Worm (Caenorhabditis elegans) whole organism, young adult: ENCODE measurements around the gene txt-6.

Experiments used
- B0019.2 ChIP-seq: fragments of 200-800 bp; sonication (Bioruptor generic); conservative IDR thresholded peaks from 2 replicates; pipeline ENCODE4 v1.3.6; 2022; ENCODE audit warnings: missing genetic modification reagents, missing genetic modification characterization, missing compliant biosample characterization
- B0035.1 ChIP-seq: sonication (generic microtip); optimal IDR thresholded peaks from 2 replicates; lab custom pipeline; 2016; ENCODE audit warnings: missing genetic modification characterization, mild to moderate bottlenecking, missing compliant biosample characterization, missing genotype, missing genetic modification reagents
- B0261.1 ChIP-seq: sonication (generic microtip); optimal IDR thresholded peaks from 2 replicates; lab custom pipeline; 2016; ENCODE audit warnings: mild to moderate bottlenecking, missing genetic modification characterization, moderate library complexity, missing compliant biosample characterization
- F22D6.2 ChIP-seq: sonication (generic microtip); optimal IDR thresholded peaks from 2 replicates; lab custom pipeline; 2016; ENCODE audit warnings: mild to moderate bottlenecking, missing genetic modification characterization, missing compliant biosample characterization
- F49E8.2 ChIP-seq: sonication (generic microtip); optimal IDR thresholded peaks from 3 replicates; lab custom pipeline; 2017; ENCODE audit warnings: missing genetic modification characterization, mild to moderate bottlenecking, missing compliant biosample characterization, antibody characterized with exemption, moderate library complexity; ENCODE audit not compliant: insufficient read depth
- F55B11.4 ChIP-seq: sonication (generic microtip); optimal IDR thresholded peaks from 2 replicates; lab custom pipeline; 2016; ENCODE audit warnings: missing compliant biosample characterization, missing genetic modification characterization, borderline replicate concordance; ENCODE audit not compliant: insufficient read depth
- F57C9.4 ChIP-seq: sonication (generic microtip); optimal IDR thresholded peaks from 2 replicates; lab custom pipeline; 2017; ENCODE audit warnings: mild to moderate bottlenecking, missing genetic modification characterization, missing compliant biosample characterization
- K11D2.4 ChIP-seq: fragments of 200-800 bp; sonication (Bioruptor generic); IDR thresholded peaks from 2 replicates; pipeline ENCODE4 v1.3.6; 2022; ENCODE audit warnings: missing genetic modification reagents, missing genetic modification characterization, missing compliant biosample characterization
- Y67H2A.10 ChIP-seq: fragments of 200-800 bp; sonication (Bioruptor generic); conservative IDR thresholded peaks from 2 replicates; pipeline ENCODE4 v1.3.6; 2022; ENCODE audit warnings: missing genetic modification reagents, missing genetic modification characterization, missing compliant biosample characterization
- ZK185.1 ChIP-seq: sonication (generic microtip); optimal IDR thresholded peaks from 2 replicates; lab custom pipeline; 2016; ENCODE audit warnings: mild to moderate bottlenecking, missing genetic modification characterization, missing compliant biosample characterization; ENCODE audit not compliant: poor library complexity, severe bottlenecking
- ama-1 ChIP-seq, 3 experiments: fragments of 150-350 bp in 1 of 3; sonication (generic microtip) in 2 of 3; optimal IDR thresholded peaks; 2 replicates each; lab custom pipeline; 2014 to 2018; ENCODE audit warnings: missing biosample characterization in 2 of 3, missing genetic modification characterization in 2 of 3, missing genetic modification reagents in 2 of 3
- atf-7 ChIP-seq: sonication (generic microtip); optimal IDR thresholded peaks from 2 replicates; lab custom pipeline; 2017; ENCODE audit warnings: mild to moderate bottlenecking, missing genetic modification characterization, missing compliant biosample characterization
- athp-1 ChIP-seq: sonication (generic microtip); optimal IDR thresholded peaks from 2 replicates; lab custom pipeline; 2017; ENCODE audit warnings: mild to moderate bottlenecking, missing genetic modification characterization, missing compliant biosample characterization
- attf-6 ChIP-seq: fragments of 200-800 bp; sonication (Bioruptor generic); IDR thresholded peaks from 2 replicates; pipeline ENCODE4 v1.3.6; 2022; ENCODE audit warnings: missing genetic modification reagents, missing genetic modification characterization, missing compliant biosample characterization
- bed-1 ChIP-seq: fragments of 200-800 bp; sonication (Bioruptor generic); IDR thresholded peaks from 2 replicates; pipeline ENCODE4 v1.3.6; 2022; ENCODE audit warnings: missing genetic modification reagents, missing genetic modification characterization, missing compliant biosample characterization
- bed-2 ChIP-seq: fragments of 200-800 bp; sonication (Bioruptor generic); IDR thresholded peaks from 2 replicates; pipeline ENCODE4 v1.3.6; 2022; ENCODE audit warnings: missing genetic modification reagents, missing genetic modification characterization, missing compliant biosample characterization
- ceh-40 ChIP-seq: fragments of 200-800 bp; sonication (Bioruptor generic); IDR thresholded peaks from 2 replicates; pipeline ENCODE4 v1.3.6; 2022; ENCODE audit warnings: missing genetic modification characterization, missing compliant biosample characterization
- ceh-79 ChIP-seq: sonication (generic microtip); optimal IDR thresholded peaks from 2 replicates; lab custom pipeline; 2017; ENCODE audit warnings: mild to moderate bottlenecking, missing genetic modification characterization, missing compliant biosample characterization
- dpl-1 ChIP-seq: fragments of 150-350 bp; optimal IDR thresholded peaks from 2 replicates; lab custom pipeline; 2014; ENCODE audit warnings: missing biosample characterization, missing genetic modification reagents, missing genetic modification characterization
- efl-1 ChIP-seq: fragments of 150-350 bp; optimal IDR thresholded peaks from 2 replicates; lab custom pipeline; 2014; ENCODE audit warnings: missing biosample characterization, missing genetic modification reagents, missing genetic modification characterization
- egl-18 ChIP-seq: fragments of 200-800 bp; sonication (Bioruptor generic); IDR thresholded peaks from 2 replicates; pipeline ENCODE4 v1.3.6; 2022; ENCODE audit warnings: missing genetic modification reagents, missing genetic modification characterization, missing compliant biosample characterization
- egrh-3 ChIP-seq: fragments of 200-800 bp; sonication (Bioruptor generic); IDR thresholded peaks from 2 replicates; pipeline ENCODE4 v1.3.6; 2022; ENCODE audit warnings: missing genetic modification reagents, missing genetic modification characterization, missing compliant biosample characterization
- fkh-3 ChIP-seq: sonication (generic microtip); optimal IDR thresholded peaks from 2 replicates; lab custom pipeline; 2016; ENCODE audit warnings: mild to moderate bottlenecking, missing genetic modification characterization, missing compliant biosample characterization
- gei-17 ChIP-seq: fragments of 200-800 bp; sonication (Bioruptor generic); optimal IDR thresholded peaks from 2 replicates; lab custom pipeline; 2018; ENCODE audit warnings: mild to moderate bottlenecking, missing genetic modification characterization, missing compliant biosample characterization
- hmg-1.2 ChIP-seq: fragments of 200-800 bp; sonication (Bioruptor generic); IDR thresholded peaks from 2 replicates; pipeline ENCODE4 v1.3.6; 2022; ENCODE audit warnings: missing genetic modification reagents, missing genetic modification characterization, missing compliant biosample characterization
- let-526 ChIP-seq: fragments of 200-800 bp; sonication (Bioruptor generic); IDR thresholded peaks from 2 replicates; pipeline ENCODE4 v1.3.6; 2022; ENCODE audit warnings: missing genetic modification reagents, missing genetic modification characterization, missing compliant biosample characterization
- lin-54 ChIP-seq: fragments of 200-800 bp; sonication (Bioruptor generic); optimal IDR thresholded peaks from 2 replicates; lab custom pipeline; 2018; ENCODE audit warnings: mild to moderate bottlenecking, missing genetic modification characterization, missing compliant biosample characterization
- lsl-1 ChIP-seq: fragments of 200-800 bp; sonication (Bioruptor generic); optimal IDR thresholded peaks from 2 replicates; lab custom pipeline; 2018; ENCODE audit warnings: mild to moderate bottlenecking, missing genetic modification characterization, moderate library complexity, missing compliant biosample characterization
- lsy-27 ChIP-seq: sonication (generic microtip); optimal IDR thresholded peaks from 2 replicates; lab custom pipeline; 2017; ENCODE audit warnings: missing genetic modification characterization, mild to moderate bottlenecking, missing compliant biosample characterization, antibody characterized with exemption, missing genotype, borderline replicate concordance; ENCODE audit not compliant: insufficient read depth
- madf-8 ChIP-seq: fragments of 200-800 bp; sonication (Bioruptor generic); conservative IDR thresholded peaks from 2 replicates; pipeline ENCODE4 v1.3.6; 2022; ENCODE audit warnings: missing genetic modification reagents, missing genetic modification characterization, missing compliant biosample characterization
- nfya-2 ChIP-seq: fragments of 200-800 bp; sonication (Bioruptor generic); IDR thresholded peaks from 2 replicates; pipeline ENCODE4 v1.3.6; 2022; ENCODE audit warnings: missing genetic modification reagents, missing genetic modification characterization, missing compliant biosample characterization
- nhr-80 ChIP-seq: sonication (generic microtip); optimal IDR thresholded peaks from 2 replicates; lab custom pipeline; 2016; ENCODE audit warnings: missing genetic modification characterization, missing compliant biosample characterization
- pbrm-1 ChIP-seq: fragments of 200-800 bp; sonication (Bioruptor generic); IDR thresholded peaks from 2 replicates; pipeline ENCODE4 v1.3.6; 2022; ENCODE audit warnings: missing genetic modification reagents, missing genetic modification characterization, missing compliant biosample characterization
- rec-8 ChIP-seq, 2 experiments: sonication (generic microtip); optimal IDR thresholded peaks; 2 replicates each; lab custom pipeline; 2016; ENCODE audit warnings: mild to moderate bottlenecking in 2 of 2, missing genetic modification characterization in 2 of 2, missing genetic modification reagents in 2 of 2, missing genotype in 2 of 2, missing biosample characterization in 1 of 2, missing compliant biosample characterization in 1 of 2, moderate library complexity in 1 of 2
- repo-1 ChIP-seq: sonication (generic microtip); optimal IDR thresholded peaks from 2 replicates; lab custom pipeline; 2017; ENCODE audit warnings: mild to moderate bottlenecking, missing genetic modification characterization, missing compliant biosample characterization
- snpc-1.3 ChIP-seq: sonication (generic microtip); optimal IDR thresholded peaks from 2 replicates; lab custom pipeline; 2017; ENCODE audit warnings: missing genetic modification characterization, mild to moderate bottlenecking, missing compliant biosample characterization, antibody characterized with exemption, moderate library complexity, missing genotype, missing genetic modification reagents; ENCODE audit not compliant: insufficient read depth
- snpc-3.4 ChIP-seq: sonication (generic microtip); optimal IDR thresholded peaks from 2 replicates; lab custom pipeline; 2017; ENCODE audit warnings: missing genetic modification characterization, mild to moderate bottlenecking, missing compliant biosample characterization, antibody characterized with exemption, moderate library complexity, missing genotype, missing genetic modification reagents
- snpc-4 ChIP-seq, 5 experiments: fragments of 150-350 bp in 1 of 5; sonication (generic microtip) in 4 of 5; optimal IDR thresholded peaks; 2 replicates each; lab custom pipeline; 2014 to 2018; ENCODE audit warnings: missing genetic modification characterization in 5 of 5, missing biosample characterization in 3 of 5, antibody characterized with exemption in 2 of 5, mild to moderate bottlenecking in 2 of 5, missing compliant biosample characterization in 2 of 5, missing genotype in 2 of 5, moderate library complexity in 2 of 5, missing genetic modification reagents in 1 of 5
- sptf-2 ChIP-seq: fragments of 200-800 bp; sonication (Bioruptor generic); optimal IDR thresholded peaks from 2 replicates; lab custom pipeline; 2018; ENCODE audit warnings: mild to moderate bottlenecking, missing genetic modification characterization, missing compliant biosample characterization
- tbp1 ChIP-seq: fragments of 200-800 bp; sonication (Bioruptor generic); optimal IDR thresholded peaks from 2 replicates; lab custom pipeline; 2018; ENCODE audit warnings: mild to moderate bottlenecking, missing genetic modification characterization, missing compliant biosample characterization
- unc-62 ChIP-seq: fragments of 150-350 bp; optimal IDR thresholded peaks from 2 replicates; lab custom pipeline; 2014; ENCODE audit warnings: missing biosample characterization, missing genetic modification reagents, missing genetic modification characterization
- xnd-1 ChIP-seq: sonication (generic microtip); optimal IDR thresholded peaks from 2 replicates; lab custom pipeline; 2016; ENCODE audit warnings: missing genotype, missing genetic modification reagents, missing genetic modification characterization, missing compliant biosample characterization
- ztf-22 ChIP-seq: fragments of 200-800 bp; sonication (Bioruptor generic); optimal IDR thresholded peaks from 2 replicates; lab custom pipeline; 2018; ENCODE audit warnings: mild to moderate bottlenecking, missing genetic modification characterization, moderate library complexity, missing compliant biosample characterization
- ztf-26 ChIP-seq: sonication (generic microtip); optimal IDR thresholded peaks from 2 replicates; lab custom pipeline; 2017; ENCODE audit warnings: missing genetic modification characterization, missing compliant biosample characterization

txt-6 gene

ce11 chrV:4640501-4641150, 33.9 kb upstream of the txt-6 start:
- TF ChIP-seq nhr-80 (peak; percentile 32), F22D6.2 (tag; lab: Kevin White, UChicago) (no peak)
- TF ChIP-seq, all 124 proteins: peak for 1

- TF ChIP-seq dpl-1, result peak; percentile 44
- TF ChIP-seq atf-7 (tag; lab: Kevin White, UChicago), result no peak
- TF ChIP-seq B0019.2 (GFP tag; lab: Robert Waterston, UW), result no peak
- TF ChIP-seq bed-2 (GFP tag; lab: Robert Waterston, UW), result no peak
- no peak for TF ChIP-seq attf-6 (GFP tag; lab: Robert Waterston, UW)
- TF ChIP-seq sptf-2 (GFP tag; lab: Kevin White, UChicago), result no peak
- no peak for TF ChIP-seq egrh-3
- TF ChIP-seq athp-1 (tag; lab: Kevin White, UChicago), result no peak
- TF ChIP-seq fkh-3 (tag; lab: Kevin White, UChicago), result no peak
- TF ChIP-seq lin-54, result no peak
- no peak for TF ChIP-seq F55B11.4 (tag; lab: Kevin White, UChicago)
- peak; percentile 36 for TF ChIP-seq lsl-1 (GFP tag; lab: Kevin White, UChicago)
- TF ChIP-seq ama-1 (optimal IDR thresholded peaks at IDR 0.05; lab: Kevin White, UChicago), result no peak
- no peak for TF ChIP-seq ama-1 (GFP tag; optimal IDR thresholded peaks at IDR 0.05; lab: Kevin White, UChicago)
- no peak for TF ChIP-seq snpc-4 (GFP tag; optimal IDR thresholded peaks at IDR 0.05; lab: Kevin White, UChicago)
- no peak for TF ChIP-seq snpc-4 (tag; optimal IDR thresholded peaks at IDR 0.05; lab: Kevin White, UChicago)
- TF ChIP-seq let-526 (GFP tag; lab: Robert Waterston, UW), result no peak
- TF ChIP-seq ceh-40 (GFP tag; lab: Robert Waterston, UW), result no peak
- TF ChIP-seq ztf-26 (tag; lab: Kevin White, UChicago), result no peak
- no peak for TF ChIP-seq gei-17 (GFP tag; lab: Kevin White, UChicago)
- no peak for TF ChIP-seq snpc-3.4 (tag; lab: Kevin White, UChicago)
- TF ChIP-seq F57C9.4, result no peak
- TF ChIP-seq F49E8.2 (tag; lab: Kevin White, UChicago), result no peak
- TF ChIP-seq tbp1 (GFP tag; lab: Kevin White, UChicago), result no peak
- no peak for TF ChIP-seq ZK185.1 (tag; lab: Kevin White, UChicago)
- TF ChIP-seq B0035.1 (tag; lab: Kevin White, UChicago), result no peak
- TF ChIP-seq hmg-1.2 (GFP tag; lab: Robert Waterston, UW), result peak; percentile 26; the same call in 1 of the 2 replicates
- TF ChIP-seq madf-8 (GFP tag; lab: Robert Waterston, UW), result peak; percentile 75
- no peak for TF ChIP-seq Y67H2A.10 (GFP tag; lab: Robert Waterston, UW)
- no peak for TF ChIP-seq unc-62 (GFP tag; lab: Kevin White, UChicago)
- no peak for TF ChIP-seq repo-1 (tag; lab: Kevin White, UChicago)
- no peak for TF ChIP-seq rec-8 (tag; optimal IDR thresholded peaks at IDR 0.05; lab: Kevin White, UChicago)
- no peak for TF ChIP-seq F22D6.2 (tag; lab: Kevin White, UChicago)
- no peak for TF ChIP-seq snpc-1.3
- TF ChIP-seq B0261.1 (tag; lab: Kevin White, UChicago), result no peak
- no peak for TF ChIP-seq K11D2.4
- TF ChIP-seq ztf-22 (GFP tag; lab: Kevin White, UChicago), result no peak
- TF ChIP-seq lsy-27 (tag; lab: Kevin White, UChicago), result no peak
- TF ChIP-seq nfya-2, result no peak
- no peak for TF ChIP-seq ceh-79 (tag; lab: Kevin White, UChicago)
- TF ChIP-seq egl-18 (GFP tag; lab: Robert Waterston, UW), result no peak
- no peak for TF ChIP-seq bed-1 (GFP tag; lab: Robert Waterston, UW)
- TF ChIP-seq pbrm-1 (GFP tag; lab: Robert Waterston, UW), result no peak
- TF ChIP-seq xnd-1 (tag; lab: Kevin White, UChicago), result peak; percentile 61
- peak; percentile 89 for TF ChIP-seq efl-1 (GFP tag; lab: Kevin White, UChicago)
Observed at ce11 chrV:4637153-4637552, 30.4 kb upstream of the txt-6 start.
